Fruit fly (Drosophila melanogaster) whole organism, wandering third instar larva: Measurements from ENCODE around the gene dysc.

Experiments
- Abd-B ChIP-seq: fragments of >200 bp; optimal IDR thresholded peaks from 2 replicates; lab custom pipeline; 2017; ENCODE audit warnings: missing biosample characterization, missing genetic modification characterization
- CG32264 ChIP-seq: fragments of 200-800 bp; sonication (Bioruptor generic); optimal IDR thresholded peaks from 2 replicates; lab custom pipeline; 2016; ENCODE audit warnings: missing biosample characterization, missing genetic modification characterization
- CG9705 ChIP-seq: fragments of 200-800 bp; sonication (Bioruptor generic); optimal IDR thresholded peaks from 2 replicates; lab custom pipeline; 2018; ENCODE audit warnings: missing biosample characterization, mild to moderate bottlenecking, missing genetic modification characterization
- CrebA ChIP-seq: fragments of 200-800 bp; sonication (Bioruptor generic); optimal IDR thresholded peaks from 2 replicates; lab custom pipeline; 2016; ENCODE audit warnings: missing biosample characterization, mild to moderate bottlenecking, missing genetic modification characterization, borderline replicate concordance
- Dfd ChIP-seq: fragments of >200 bp; optimal IDR thresholded peaks from 2 replicates; lab custom pipeline; 2017; ENCODE audit warnings: missing biosample characterization, missing genetic modification characterization
- Dif ChIP-seq: fragments of 200-275, 200-300 bp; sonication (Bioruptor generic); optimal IDR thresholded peaks from 2 replicates; lab custom pipeline; 2018; ENCODE audit warnings: missing biosample characterization, missing genetic modification characterization; ENCODE audit not compliant: partially characterized antibody
- GATAd ChIP-seq: sonication (Bioruptor generic); optimal IDR thresholded peaks from 2 replicates; lab custom pipeline; 2016; ENCODE audit warnings: missing biosample characterization, missing genetic modification characterization
- HLH106 ChIP-seq: fragments of 200-800 bp; optimal IDR thresholded peaks from 3 replicates; lab custom pipeline; 2019; ENCODE audit warnings: missing biosample characterization, mild to moderate bottlenecking, missing genetic modification characterization, moderate library complexity
- Hnf4 ChIP-seq: fragments of 200-800 bp; sonication (Bioruptor generic); optimal IDR thresholded peaks from 2 replicates; lab custom pipeline; 2016; ENCODE audit warnings: missing biosample characterization, mild to moderate bottlenecking, missing genetic modification characterization
- Hr78 ChIP-seq: fragments of >200 bp; optimal IDR thresholded peaks from 2 replicates; lab custom pipeline; 2017; ENCODE audit warnings: missing biosample characterization, missing genetic modification characterization
- Jra ChIP-seq: sonication (Bioruptor generic); optimal IDR thresholded peaks from 2 replicates; lab custom pipeline; 2016; ENCODE audit warnings: missing biosample characterization, missing genetic modification characterization
- Mio ChIP-seq: sonication (Bioruptor generic); optimal IDR thresholded peaks from 2 replicates; lab custom pipeline; 2016; ENCODE audit warnings: missing biosample characterization, missing genetic modification characterization
- Myc ChIP-seq: fragments of >200 bp; optimal IDR thresholded peaks from 2 replicates; lab custom pipeline; 2017
- N ChIP-seq: fragments of >200 bp; optimal IDR thresholded peaks from 2 replicates; lab custom pipeline; 2018; ENCODE audit warnings: missing biosample characterization, missing external identifiers, missing genetic modification characterization
- OdsH ChIP-seq: fragments of 200-800 bp; sonication (Bioruptor generic); optimal IDR thresholded peaks from 2 replicates; lab custom pipeline; 2016; ENCODE audit warnings: missing biosample characterization, mild to moderate bottlenecking, missing genetic modification characterization
- Rel ChIP-seq, 2 experiments: fragments of 200-800 bp; sonication (Bioruptor generic) in 1 of 2; optimal IDR thresholded peaks; 2 replicates in 1 of 2; 3 replicates in 1 of 2; lab custom pipeline; 2016 to 2019; ENCODE audit warnings: mild to moderate bottlenecking in 2 of 2, missing biosample characterization in 2 of 2, missing genetic modification characterization in 2 of 2, moderate library complexity in 1 of 2
- Sp1 ChIP-seq: fragments of 200-800 bp; sonication (Bioruptor generic); optimal IDR thresholded peaks from 3 replicates; lab custom pipeline; 2019; ENCODE audit warnings: missing biosample characterization, mild to moderate bottlenecking, missing genetic modification characterization, moderate library complexity
- Vsx2 ChIP-seq: fragments of 200-300, 225-300 bp; sonication (Bioruptor generic); optimal IDR thresholded peaks from 2 replicates; lab custom pipeline; 2018; ENCODE audit warnings: missing biosample characterization, missing genetic modification characterization; ENCODE audit not compliant: partially characterized antibody
- br ChIP-seq: fragments of 200-800 bp; sonication (Bioruptor generic); optimal IDR thresholded peaks from 2 replicates; lab custom pipeline; 2016; ENCODE audit warnings: missing biosample characterization, missing genetic modification characterization
- brk ChIP-seq: fragments of 200-800 bp; sonication (Bioruptor generic); optimal IDR thresholded peaks from 2 replicates; lab custom pipeline; 2016; ENCODE audit warnings: missing biosample characterization, mild to moderate bottlenecking, missing genetic modification characterization
- dl ChIP-seq, 2 experiments: fragments of 175-275, 200-275 bp in 1 of 2; fragments of 200-275 bp in 1 of 2; sonication (Bioruptor generic); optimal IDR thresholded peaks; lab custom pipeline; 2018; ENCODE audit warnings: mild to moderate bottlenecking in 2 of 2, missing biosample characterization in 2 of 2, missing genetic modification characterization in 2 of 2, moderate library complexity in 2 of 2; ENCODE audit not compliant: partially characterized antibody in 2 of 2, insufficient read depth in 1 of 2
- dmrt93B ChIP-seq: fragments of 200-800 bp; sonication (Bioruptor generic); optimal IDR thresholded peaks from 2 replicates; lab custom pipeline; 2018; ENCODE audit warnings: missing biosample characterization, mild to moderate bottlenecking, missing genetic modification characterization
- dsf ChIP-seq: sonication (Bioruptor generic); optimal IDR thresholded peaks from 2 replicates; lab custom pipeline; 2016; ENCODE audit warnings: missing biosample characterization, missing genetic modification characterization, borderline replicate concordance
- ey ChIP-seq: fragments of 200-800 bp; sonication (Bioruptor generic); optimal IDR thresholded peaks from 2 replicates; lab custom pipeline; 2016; ENCODE audit warnings: missing biosample characterization, missing genetic modification characterization
- foxo ChIP-seq, 2 experiments: fragments of 200-800 bp; sonication (Bioruptor generic); optimal IDR thresholded peaks; 2 replicates in 1 of 2; 3 replicates in 1 of 2; lab custom pipeline; 2016 to 2017; ENCODE audit warnings: missing biosample characterization in 2 of 2, missing genetic modification characterization in 2 of 2
- h ChIP-seq: fragments of 200-800 bp; sonication (Bioruptor generic); optimal IDR thresholded peaks from 3 replicates; lab custom pipeline; 2016; ENCODE audit warnings: missing biosample characterization, mild to moderate bottlenecking, missing genetic modification characterization
- jim ChIP-seq: fragments of 175-275, 200-325 bp; sonication (Bioruptor generic); optimal IDR thresholded peaks from 2 replicates; lab custom pipeline; 2016; ENCODE audit warnings: missing biosample characterization, mild to moderate bottlenecking, missing genetic modification characterization
- lola ChIP-seq: fragments of >200 bp; optimal IDR thresholded peaks from 2 replicates; lab custom pipeline; 2017; ENCODE audit warnings: missing biosample characterization, missing genetic modification characterization
- pan ChIP-seq: fragments of >200 bp; optimal IDR thresholded peaks from 2 replicates; lab custom pipeline; 2017
- psq ChIP-seq: fragments of 200-800 bp; sonication (Bioruptor generic); optimal IDR thresholded peaks from 3 replicates; lab custom pipeline; 2017; ENCODE audit warnings: missing biosample characterization, mild to moderate bottlenecking, missing genetic modification characterization, moderate library complexity
- rgr ChIP-seq: fragments of 200-800 bp; sonication (Bioruptor generic); optimal IDR thresholded peaks from 3 replicates; lab custom pipeline; 2016; ENCODE audit warnings: missing biosample characterization, mild to moderate bottlenecking, missing genetic modification characterization
- sage ChIP-seq: fragments of 200-800 bp; sonication (Bioruptor generic); optimal IDR thresholded peaks from 2 replicates; lab custom pipeline; 2016; ENCODE audit warnings: missing biosample characterization, mild to moderate bottlenecking, missing genetic modification characterization
- sv ChIP-seq: fragments of 200-800 bp; sonication (Bioruptor generic); optimal IDR thresholded peaks from 3 replicates; lab custom pipeline; 2016; ENCODE audit warnings: missing biosample characterization, missing genetic modification characterization
- tai ChIP-seq: sonication (Bioruptor generic); optimal IDR thresholded peaks from 2 replicates; lab custom pipeline; 2016; ENCODE audit warnings: missing biosample characterization, missing genetic modification characterization
- usp ChIP-seq: fragments of >200 bp; optimal IDR thresholded peaks from 2 replicates; lab custom pipeline; 2017; ENCODE audit warnings: missing biosample characterization, missing genetic modification characterization
- woc ChIP-seq: sonication (Bioruptor generic); optimal IDR thresholded peaks from 2 replicates; lab custom pipeline; 2016; ENCODE audit warnings: missing biosample characterization, mild to moderate bottlenecking, missing genetic modification characterization

The dysc gene

dm6 chr3L:13949440-13950066 is 46.5 kb upstream of the dysc start:
- TF ChIP-seq foxo (GFP tag; optimal IDR thresholded peaks at IDR 0.05; lab: Kevin White, UChicago) (peak in 1 of 2 experiments; percentile 21), ey (GFP tag; lab: Kevin White, UChicago) (peak; percentile 22), CrebA (no peak), CG32264 (GFP tag; lab: Kevin White, UChicago) (no peak), br (GFP tag; lab: Kevin White, UChicago) (no peak), tai (no peak), Dfd (GFP tag; lab: Kevin White, UChicago) (no peak), rgr (GFP tag; lab: Kevin White, UChicago) (peak; percentile 10), h (peak; percentile 16), Hnf4 (GFP tag; lab: Kevin White, UChicago) (no peak), lola (GFP tag; lab: Kevin White, UChicago) (no peak), GATAd (no peak)

dm6 chr3L:13946003-13946402 is 43.0 kb upstream of the dysc start:
- peak; percentile 2 for TF ChIP-seq h
- TF ChIP-seq Hnf4 (GFP tag; lab: Kevin White, UChicago), result no peak
- TF ChIP-seq CrebA, result peak; percentile 40
- TF ChIP-seq Myc (lab: Kevin White, UChicago), result no peak
- TF ChIP-seq GATAd, result no peak
- TF ChIP-seq CG9705 (GFP tag; lab: Kevin White, UChicago), result no peak
- peak; percentile 50 for TF ChIP-seq brk
- no peak for TF ChIP-seq ey (GFP tag; lab: Kevin White, UChicago)
- TF ChIP-seq sage (GFP tag; lab: Kevin White, UChicago), result peak; percentile 51
- TF ChIP-seq, all 38 proteins: peak for 4

DNA sequence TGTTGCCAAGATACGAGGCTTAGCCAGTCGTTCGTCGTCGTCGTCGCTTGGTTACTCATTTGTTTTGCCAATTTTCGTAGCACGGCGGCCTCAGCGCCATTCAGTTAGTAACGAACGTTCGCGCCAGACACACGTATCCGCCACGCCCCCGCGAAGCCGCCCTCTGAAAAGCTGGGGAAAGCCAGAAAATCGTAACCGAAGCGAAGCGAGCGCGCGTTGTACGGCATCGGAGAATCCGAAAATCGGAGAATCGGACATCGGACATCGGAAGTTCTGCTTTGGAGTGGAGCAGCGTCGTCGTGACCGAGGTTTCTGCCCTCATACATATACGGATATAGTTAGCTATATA is 36.1 kb upstream of the dysc start, which contains the start of gene CG32137:
TSS of gene CG32137 (plus strand) at position 100 of the 349 bp plus-strand sequence.
- TF ChIP-seq CrebA (no peak), Dif (GFP tag; lab: Kevin White, UChicago) (peak; percentile 74), Hr78 (GFP tag; lab: Kevin White, UChicago) (no peak), ey (GFP tag; lab: Kevin White, UChicago) (no peak), Rel (GFP tag; optimal IDR thresholded peaks at IDR 0.05; lab: Kevin White, UChicago) (no peak), Rel (tag; optimal IDR thresholded peaks at IDR 0.05; lab: Kevin White, UChicago) (peak; percentile 94), Dfd (GFP tag; lab: Kevin White, UChicago) (no peak), CG9705 (GFP tag; lab: Kevin White, UChicago) (no peak), HLH106 (no peak), tai (no peak), OdsH (GFP tag; lab: Kevin White, UChicago) (no peak), jim (GFP tag; lab: Kevin White, UChicago) (no peak), dl (GFP tag; optimal IDR thresholded peaks at IDR 0.05; lab: Kevin White, UChicago; ENCODE audit: insufficient read depth in 1 of 2, partially characterized antibody in 2 of 2) (peak in 1 of 2 experiments; percentile 41), pan (lab: Kevin White, UChicago) (no peak), CG32264 (GFP tag; lab: Kevin White, UChicago) (no peak), foxo (GFP tag; optimal IDR thresholded peaks at IDR 0.05; lab: Kevin White, UChicago) (no peak)

DNA sequence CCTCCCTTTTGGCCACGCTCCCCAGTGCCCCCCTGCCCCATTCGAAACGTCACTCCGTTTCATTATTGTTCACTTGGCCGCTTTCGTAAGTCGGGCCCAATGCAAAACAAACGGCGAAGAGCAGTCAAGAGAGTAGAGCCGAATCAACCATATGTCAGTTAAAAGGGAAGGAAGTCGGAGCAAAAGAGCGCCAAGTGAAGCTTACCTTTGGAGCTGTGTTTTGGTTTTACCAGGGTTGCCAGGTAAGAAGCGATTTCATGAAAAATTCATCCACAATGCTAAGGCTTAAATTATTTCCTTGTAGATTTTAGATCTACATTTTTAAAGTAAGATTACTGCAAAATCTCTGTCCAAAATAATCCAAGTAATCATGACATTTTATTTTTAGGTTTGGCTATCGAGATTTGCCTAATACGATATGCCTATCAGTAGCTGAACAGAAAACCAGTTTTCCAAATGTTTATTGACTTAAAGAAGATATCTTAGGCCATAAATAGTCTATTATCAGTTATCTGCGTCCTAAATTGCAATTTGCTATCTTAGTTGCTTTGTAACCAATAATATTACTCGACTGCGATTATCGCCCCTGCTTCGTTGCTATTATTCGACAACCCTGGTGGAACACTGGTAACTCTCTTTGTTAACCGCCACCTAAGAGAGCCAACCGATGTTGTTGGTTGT is 35.6 kb upstream of the dysc start:
- TF ChIP-seq Mio, result peak; percentile 42
- peak; percentile 82 for TF ChIP-seq rgr (GFP tag; lab: Kevin White, UChicago)
- TF ChIP-seq brk, result peak; percentile 41
- peak; percentile 94 for TF ChIP-seq ey (GFP tag; lab: Kevin White, UChicago)
- peak; percentile 65 for TF ChIP-seq GATAd
- TF ChIP-seq usp (GFP tag; lab: Kevin White, UChicago), result no peak
- TF ChIP-seq pan (lab: Kevin White, UChicago), result no peak
- TF ChIP-seq h, result peak; percentile 92
- TF ChIP-seq HLH106, result peak; percentile 93
- TF ChIP-seq psq (GFP tag; lab: Kevin White, UChicago), result peak; percentile 91
- TF ChIP-seq Jra (GFP tag; lab: Kevin White, UChicago), result peak; percentile 58
- peak; percentile 89 for TF ChIP-seq OdsH (GFP tag; lab: Kevin White, UChicago)
- no peak for TF ChIP-seq Rel (GFP tag; optimal IDR thresholded peaks at IDR 0.05; lab: Kevin White, UChicago)
- no peak for TF ChIP-seq Rel (tag; optimal IDR thresholded peaks at IDR 0.05; lab: Kevin White, UChicago)
- peak; percentile 62 for TF ChIP-seq sage (GFP tag; lab: Kevin White, UChicago)
- TF ChIP-seq Myc (lab: Kevin White, UChicago), result no peak
- peak in 1 of 2 experiments; percentile 51 for TF ChIP-seq dl (GFP tag; optimal IDR thresholded peaks at IDR 0.05; lab: Kevin White, UChicago; ENCODE audit: insufficient read depth in 1 of 2, partially characterized antibody in 2 of 2)
- TF ChIP-seq N (GFP tag; lab: Kevin White, UChicago), result no peak
- peak; percentile 96 for TF ChIP-seq Sp1 (GFP tag; lab: Kevin White, UChicago)
- TF ChIP-seq CrebA, result no peak
- TF ChIP-seq dmrt93B (GFP tag; lab: Kevin White, UChicago), result peak; percentile 93
- TF ChIP-seq CG9705 (GFP tag; lab: Kevin White, UChicago), result peak; percentile 92
- no peak for TF ChIP-seq Dfd (GFP tag; lab: Kevin White, UChicago)
- peak; percentile 40 for TF ChIP-seq dsf (GFP tag; lab: Kevin White, UChicago)
- peak; percentile 31 to 92 for TF ChIP-seq foxo (GFP tag; optimal IDR thresholded peaks at IDR 0.05; lab: Kevin White, UChicago)
- TF ChIP-seq Hr78 (GFP tag; lab: Kevin White, UChicago), result no peak
- no peak for TF ChIP-seq lola (GFP tag; lab: Kevin White, UChicago)
- TF ChIP-seq Abd-B (GFP tag; lab: Kevin White, UChicago), result no peak
- TF ChIP-seq CG32264 (GFP tag; lab: Kevin White, UChicago), result no peak
- no peak for TF ChIP-seq Vsx2 (GFP tag; lab: Kevin White, UChicago)
- peak; percentile 90 for TF ChIP-seq sv (GFP tag; lab: Kevin White, UChicago)
- TF ChIP-seq Hnf4 (GFP tag; lab: Kevin White, UChicago), result peak; percentile 72
- TF ChIP-seq tai, result no peak
- TF ChIP-seq Dif (GFP tag; lab: Kevin White, UChicago), result peak; percentile 71
- peak; percentile 93 for TF ChIP-seq woc
